Fruit fly (Drosophila melanogaster): ENCODE measurements around the gene CG42504.

- TF ChIP-seq Gug (GFP tag; IDR thresholded peaks at IDR 0.05) (no peak), CG11247 (GFP tag; IDR thresholded peaks at IDR 0.05) (no peak), Poxn (GFP tag; IDR thresholded peaks at IDR 0.05) (no peak), Mes4 (GFP tag; optimal IDR thresholded peaks at IDR 0.05) (no peak), pros (GFP tag; optimal IDR thresholded peaks at IDR 0.05) (no peak), Trl (optimal IDR thresholded peaks at IDR 0.05) (no peak), Trl (GFP tag; optimal IDR thresholded peaks at IDR 0.05) (no peak), jigr1 (GFP tag; IDR thresholded peaks at IDR 0.05) (no peak)
Observed at dm6 chr3R:12020987-12021386, 10.6 kb downstream of the CG42504 start.
